Fruit fly (Drosophila melanogaster) whole organism, adult: Measurements from ENCODE around the gene Cpr72Ec.
A peak's percentile ranks its signal among the peaks of the same experiment; 100 is the strongest.

ENCODE experiments used
- CG5204 ChIP-seq: fragments of 200-800 bp; sonication (Bioruptor generic); optimal IDR thresholded peaks from 2 replicates; lab custom pipeline; 2016; ENCODE audit warnings: missing biosample characterization, missing genetic modification characterization
- CG7045 ChIP-seq: fragments of 200-800 bp; sonication (Bioruptor generic); optimal IDR thresholded peaks from 2 replicates; lab custom pipeline; 2017; ENCODE audit warnings: missing biosample characterization, mild to moderate bottlenecking, missing genetic modification characterization
- CG7101 ChIP-seq: fragments of 200-800 bp; sonication (Bioruptor generic); optimal IDR thresholded peaks from 2 replicates; lab custom pipeline; 2018; ENCODE audit warnings: missing biosample characterization, mild to moderate bottlenecking, missing genetic modification characterization, moderate library complexity
- Clk ChIP-seq: fragments of 200-800 bp; sonication (Bioruptor generic); optimal IDR thresholded peaks from 2 replicates; lab custom pipeline; 2017; ENCODE audit warnings: missing biosample characterization, missing genetic modification characterization
- Mnt ChIP-seq: fragments of 200-800 bp; sonication (Bioruptor generic); optimal IDR thresholded peaks from 2 replicates; lab custom pipeline; 2016; ENCODE audit warnings: missing biosample characterization, mild to moderate bottlenecking, missing genetic modification characterization
- bab1 ChIP-seq: fragments of 200-800 bp; sonication (Bioruptor generic); optimal IDR thresholded peaks from 3 replicates; lab custom pipeline; 2019; ENCODE audit warnings: missing biosample characterization, mild to moderate bottlenecking, missing genetic modification characterization, moderate library complexity
- kay ChIP-seq: fragments of 200-800 bp; sonication (Bioruptor generic); peaks from one replicate; lab custom pipeline; 2016; ENCODE audit warnings: missing biosample characterization, missing genetic modification characterization, borderline replicate concordance
- tj ChIP-seq: fragments of 200-800 bp; sonication (Bioruptor generic); optimal IDR thresholded peaks from 3 replicates; lab custom pipeline; 2017; ENCODE audit warnings: missing biosample characterization, mild to moderate bottlenecking, missing genetic modification characterization, moderate library complexity
- toe ChIP-seq: fragments of 200-800 bp; sonication (Bioruptor generic); optimal IDR thresholded peaks from 2 replicates; lab custom pipeline; 2016; ENCODE audit warnings: missing biosample characterization, missing genetic modification characterization

DNA sequence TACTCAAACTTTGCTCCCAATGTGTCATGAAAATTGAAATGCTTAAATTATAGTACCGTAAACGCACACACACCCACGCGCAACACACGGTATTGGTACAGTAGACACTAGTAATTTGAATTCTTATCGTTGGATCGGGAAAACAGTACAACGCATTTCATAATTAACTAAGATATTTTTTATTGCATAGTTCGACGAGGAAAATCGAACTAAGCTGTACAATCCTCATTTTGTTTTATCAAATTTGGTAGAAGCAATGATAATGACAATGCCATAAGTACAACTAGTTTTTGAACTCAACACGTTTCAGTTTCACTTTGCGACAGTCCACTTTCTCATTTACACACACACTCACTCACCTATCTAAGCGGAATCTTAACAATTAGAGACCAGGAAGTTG lies 13.6 kb upstream of the Cpr72Ec start:
- TF ChIP-seq bab1 (GFP tag; lab: Kevin White, UChicago): peak; percentile 75
- no peak for TF ChIP-seq Clk (GFP tag; lab: Kevin White, UChicago)
- no peak for TF ChIP-seq tj (GFP tag; lab: Kevin White, UChicago)
- peak; percentile 73 for TF ChIP-seq toe (GFP tag; lab: Kevin White, UChicago)
- peak; percentile 81 for TF ChIP-seq CG7101
- peak; percentile 38 for TF ChIP-seq CG7045 (GFP tag; lab: Kevin White, UChicago)
- peak; percentile 30 for TF ChIP-seq Mnt
- TF ChIP-seq CG5204 (GFP tag; lab: Kevin White, UChicago): no peak
- TF ChIP-seq kay (GFP tag; lab: Kevin White, UChicago): peak; percentile 62
